Fruit fly (Drosophila melanogaster): Measurements from ENCODE around the gene CG17111.

Gene CG17111

dm6 chr3R:23053936-23054335, 13.1 kb downstream of the CG17111 start, which contains the start of gene p53:
TSS of gene p53 (minus strand) at chr3R:23054082.
- TF ChIP-seq noc (tag; optimal IDR thresholded peaks at IDR 0.05): no peak

- no peak for TF ChIP-seq noc (tag; optimal IDR thresholded peaks at IDR 0.05)
These were observed 13.8 kb downstream of the CG17111 start for dm6 chr3R:23053135-23053730.

- TF ChIP-seq noc (tag; optimal IDR thresholded peaks at IDR 0.05): no peak
These were observed 15.4 kb downstream of the CG17111 start, which contains the start of gene Gr94a for dm6 chr3R:23051639-23052125. TSS of gene Gr94a (plus strand) at chr3R:23051689.

dm6 chr3R:23048690-23049118, 18.4 kb downstream of the CG17111 start:
- TF ChIP-seq noc (tag; optimal IDR thresholded peaks at IDR 0.05): peak; percentile 43

- no peak for TF ChIP-seq noc (tag; optimal IDR thresholded peaks at IDR 0.05)
These were observed 18.9 kb downstream of the CG17111 start, which contains the start of gene CG17121 for dm6 chr3R:23048089-23048689. TSS of gene CG17121 (minus strand) at chr3R:23048214.

dm6 chr3R:23046529-23046943, 20.5 kb downstream of the CG17111 start:
- peak; percentile 81 for TF ChIP-seq noc (tag; optimal IDR thresholded peaks at IDR 0.05)

- no peak for TF ChIP-seq noc (tag; optimal IDR thresholded peaks at IDR 0.05)
These were observed 23.4 kb downstream of the CG17111 start, which contains the start of gene CG13837 for dm6 chr3R:23043690-23044089. TSS of gene CG13837 (plus strand) at chr3R:23043990.

- TF ChIP-seq noc (tag; optimal IDR thresholded peaks at IDR 0.05): no peak
These were observed 24.3 kb downstream of the CG17111 start for dm6 chr3R:23042746-23043265.

- no peak for TF ChIP-seq noc (tag; optimal IDR thresholded peaks at IDR 0.05)
These were observed 25.1 kb downstream of the CG17111 start, which contains the start of gene CG13838 for dm6 chr3R:23041941-23042340. TSS of gene CG13838 (plus strand) at chr3R:23042241.

- TF ChIP-seq noc (tag; optimal IDR thresholded peaks at IDR 0.05): no peak
These were observed 29.0 kb downstream of the CG17111 start for dm6 chr3R:23038062-23038461.

- TF ChIP-seq noc (tag; optimal IDR thresholded peaks at IDR 0.05): no peak
These were observed 30.7 kb downstream of the CG17111 start for dm6 chr3R:23036321-23036720.

- no peak for TF ChIP-seq noc (tag; optimal IDR thresholded peaks at IDR 0.05)
These were observed 31.6 kb downstream of the CG17111 start, which contains the start of gene CG13833 for dm6 chr3R:23035463-23035862. TSS of gene CG13833 (minus strand) at chr3R:23035563.

dm6 chr3R:23030900-23031299, 36.2 kb downstream of the CG17111 start:
- TF ChIP-seq noc (tag; optimal IDR thresholded peaks at IDR 0.05): no peak

dm6 chr3R:23028506-23028905, 38.6 kb downstream of the CG17111 start:
- TF ChIP-seq noc (tag; optimal IDR thresholded peaks at IDR 0.05): peak; percentile 13

dm6 chr3R:23027428-23027813, 39.6 kb downstream of the CG17111 start:
- TF ChIP-seq noc (tag; optimal IDR thresholded peaks at IDR 0.05): no peak

dm6 chr3R:23026652-23027427, 40.2 kb downstream of the CG17111 start, which contains the start of gene lmd:
TSS of gene lmd (minus strand) at chr3R:23026713.
- TF ChIP-seq noc (tag; optimal IDR thresholded peaks at IDR 0.05): no peak

Data from whole organism, larva.